Fruit fly (Drosophila melanogaster): ENCODE results near the gene CG33494.

The CG33494 gene

DNA sequence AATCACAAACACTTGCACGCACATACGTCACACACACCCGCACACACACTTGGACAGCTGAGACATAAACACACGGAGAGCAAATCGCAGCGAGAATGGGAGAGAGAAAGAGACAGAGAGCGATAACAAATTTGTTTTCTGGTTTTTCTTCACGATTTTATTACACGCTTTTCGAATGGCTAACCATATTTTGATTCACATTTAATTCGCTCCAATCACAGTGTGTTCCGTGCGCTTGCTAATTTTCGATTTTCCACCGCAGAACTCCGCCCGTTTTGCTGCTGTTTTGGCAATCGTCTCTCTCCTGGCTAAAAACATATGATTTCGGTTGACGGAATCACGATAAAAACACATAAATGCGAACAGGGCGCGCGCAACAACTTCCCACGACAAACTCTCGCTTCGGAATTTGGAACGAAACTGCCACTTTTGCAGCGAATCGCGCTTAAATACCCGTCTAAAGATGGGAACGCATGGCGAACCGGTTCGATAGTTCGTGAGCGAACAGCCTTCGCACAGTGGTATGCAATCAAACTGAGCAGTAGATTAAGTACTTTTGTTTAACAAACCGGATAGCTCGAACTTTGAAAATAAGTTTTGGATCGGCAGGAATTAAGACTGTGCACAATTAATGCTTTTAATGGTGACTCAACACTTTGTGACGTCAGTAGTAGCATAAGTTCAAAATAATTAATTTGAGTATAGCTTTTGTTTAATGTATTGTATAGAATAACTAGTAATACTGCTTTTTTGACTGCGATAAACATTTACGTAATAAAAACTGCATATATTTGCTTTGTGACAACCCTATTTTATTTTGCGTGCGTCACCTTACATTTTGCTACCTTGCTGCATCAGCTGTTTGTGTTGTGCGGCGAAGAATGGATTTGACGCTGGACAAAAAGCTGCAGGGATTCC is 22.1 kb downstream of the CG33494 start, which contains the start of the genes Fur1 and Vps33B (continued):
- TF ChIP-seq Rx (GFP tag; IDR thresholded peaks at IDR 0.05): peak; percentile 89
- TF ChIP-seq p53 (GFP tag; optimal IDR thresholded peaks at IDR 0.05): peak; percentile 92
- peak; percentile 98 for TF ChIP-seq gcm2 (GFP tag; optimal IDR thresholded peaks at IDR 0.05)

DNA sequence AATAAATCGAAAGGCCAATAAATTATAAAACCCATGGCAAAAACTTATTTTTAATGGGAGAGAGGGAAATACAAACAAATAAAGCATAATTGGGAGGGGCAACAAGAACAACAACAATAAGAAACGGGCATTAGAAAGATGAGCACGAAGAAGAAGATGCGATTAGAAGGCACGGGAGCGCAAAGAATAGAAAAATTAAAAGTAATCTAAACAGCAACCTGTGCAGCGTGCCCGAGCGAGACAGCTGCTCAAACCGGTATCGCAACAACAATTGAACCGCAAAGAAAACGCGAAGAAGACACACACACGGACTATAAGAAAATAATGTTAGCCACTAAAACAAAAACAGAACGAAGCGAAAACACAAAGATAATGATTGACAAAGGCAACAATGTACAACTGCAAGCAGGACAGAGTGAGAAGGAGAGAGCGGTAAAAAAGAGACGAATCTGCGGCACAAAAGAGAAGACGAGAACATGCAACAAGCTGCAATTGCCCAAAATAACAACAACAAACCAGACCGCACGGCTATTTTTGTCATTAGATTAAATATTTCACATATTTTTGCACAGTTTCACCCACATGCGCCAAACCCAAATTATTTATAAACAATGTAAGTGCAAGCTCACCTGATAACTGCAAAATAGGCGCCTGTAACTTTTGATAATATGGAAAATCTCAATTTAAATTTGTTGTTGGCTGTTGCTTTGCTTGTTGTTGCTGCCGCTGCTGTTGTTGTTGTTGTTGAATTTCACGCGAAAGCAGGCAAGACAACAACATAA is 22.9 kb downstream of the CG33494 start:
- no peak for TF ChIP-seq dmrt99B (tag; optimal IDR thresholded peaks at IDR 0.05)
- no peak for TF ChIP-seq bsh (GFP tag; optimal IDR thresholded peaks at IDR 0.05)
- no peak for TF ChIP-seq CG17328 (GFP tag; IDR thresholded peaks at IDR 0.05)
- TF ChIP-seq CG8924 (tag; optimal IDR thresholded peaks at IDR 0.05): peak; percentile 55
- TF ChIP-seq Blimp-1 (GFP tag; optimal IDR thresholded peaks at IDR 0.05): no peak
- no peak for TF ChIP-seq stc (GFP tag; IDR thresholded peaks at IDR 0.05)
- peak; percentile 60 for TF ChIP-seq Aef1 (GFP tag; IDR thresholded peaks at IDR 0.05)
- no peak for TF ChIP-seq CG8281 (tag; optimal IDR thresholded peaks at IDR 0.05)
- TF ChIP-seq rib (GFP tag; IDR thresholded peaks at IDR 0.05): no peak
- no peak for TF ChIP-seq Hr78 (GFP tag; optimal IDR thresholded peaks at IDR 0.05)
- no peak for TF ChIP-seq CG32532 (GFP tag; IDR thresholded peaks at IDR 0.05)
- TF ChIP-seq bbx (GFP tag; IDR thresholded peaks at IDR 0.05; ENCODE audit: partially characterized antibody): no peak
- TF ChIP-seq hth (optimal IDR thresholded peaks at IDR 0.05): no peak
- no peak for TF ChIP-seq CG12659 (GFP tag; optimal IDR thresholded peaks at IDR 0.05)
- TF ChIP-seq CG15479 (GFP tag; optimal IDR thresholded peaks at IDR 0.05): peak; percentile 66
- no peak for TF ChIP-seq Vsx1 (GFP tag; optimal IDR thresholded peaks at IDR 0.05)
- TF ChIP-seq Elba2 (GFP tag; optimal IDR thresholded peaks at IDR 0.05): peak; percentile 76
- TF ChIP-seq CG17829 (tag; optimal IDR thresholded peaks at IDR 0.05): no peak
- no peak for TF ChIP-seq Dip3 (GFP tag; optimal IDR thresholded peaks at IDR 0.05)
- TF ChIP-seq CG17568 (GFP tag; optimal IDR thresholded peaks at IDR 0.05): no peak
- TF ChIP-seq sens (GFP tag): peak; percentile 58
- no peak for TF ChIP-seq Drgx (GFP tag; IDR thresholded peaks at IDR 0.05)
- TF ChIP-seq CG12769 (tag; optimal IDR thresholded peaks at IDR 0.05): no peak
- no peak for TF ChIP-seq org-1 (GFP tag; optimal IDR thresholded peaks at IDR 0.05)
- TF ChIP-seq CG9727 (GFP tag; optimal IDR thresholded peaks at IDR 0.05): no peak
- TF ChIP-seq HmgD (GFP tag; optimal IDR thresholded peaks at IDR 0.05): no peak
- TF ChIP-seq CG10979 (tag; optimal IDR thresholded peaks at IDR 0.05): no peak
- no peak for TF ChIP-seq pho (GFP tag; optimal IDR thresholded peaks at IDR 0.05)
- TF ChIP-seq CG12071 (GFP tag; optimal IDR thresholded peaks at IDR 0.05): no peak
- TF ChIP-seq psq (GFP tag; optimal IDR thresholded peaks at IDR 0.05): peak; percentile 81
- TF ChIP-seq Hey (tag; optimal IDR thresholded peaks at IDR 0.05): no peak
- TF ChIP-seq CG8359 (GFP tag; optimal IDR thresholded peaks at IDR 0.05; ENCODE audit: borderline replicate concordance): no peak
- no peak for TF ChIP-seq CG33213 (GFP tag; optimal IDR thresholded peaks at IDR 0.05)
- TF ChIP-seq CG3995 (GFP tag; optimal IDR thresholded peaks at IDR 0.05): no peak
- no peak for TF ChIP-seq lab (GFP tag; optimal IDR thresholded peaks at IDR 0.05)
- TF ChIP-seq pum (GFP tag; optimal IDR thresholded peaks at IDR 0.05): no peak
- no peak for TF ChIP-seq Awh (GFP tag; IDR thresholded peaks at IDR 0.05)
- TF ChIP-seq CG6175 (GFP tag; IDR thresholded peaks at IDR 0.05): no peak
- no peak for TF ChIP-seq Poxn (GFP tag; IDR thresholded peaks at IDR 0.05)
- TF ChIP-seq NfI (GFP tag; optimal IDR thresholded peaks at IDR 0.05): no peak
- no peak for TF ChIP-seq ato (GFP tag; IDR thresholded peaks at IDR 0.05; ENCODE audit: partially characterized antibody)
- no peak for TF ChIP-seq Xrp1 (GFP tag; IDR thresholded peaks at IDR 0.05)
- no peak for TF ChIP-seq Dbx (GFP tag; IDR thresholded peaks at IDR 0.05)
